Worm (Caenorhabditis elegans) whole organism, mixed stage, embryonic: ENCODE measurements around the gene T11F8.1.

Experiments
- blmp-1 ChIP-seq: fragments of 150-350 bp; optimal IDR thresholded peaks from 2 replicates; lab custom pipeline; 2014; ENCODE audit warnings: missing biosample characterization, missing genetic modification characterization
- elt-3 ChIP-seq: fragments of 150-350 bp; optimal IDR thresholded peaks from 2 replicates; lab custom pipeline; 2014; ENCODE audit warnings: missing biosample characterization, missing genetic modification characterization
- lin-13 ChIP-seq: fragments of 150-350 bp; optimal IDR thresholded peaks from 2 replicates; lab custom pipeline; 2014; ENCODE audit warnings: missing biosample characterization, missing genetic modification characterization
- lsy-2 ChIP-seq: fragments of 150-350 bp; optimal IDR thresholded peaks from 2 replicates; lab custom pipeline; 2014; ENCODE audit warnings: missing biosample characterization, missing genetic modification characterization
- nhr-12 ChIP-seq: fragments of 150-350 bp; optimal IDR thresholded peaks from 2 replicates; lab custom pipeline; 2014; ENCODE audit warnings: missing biosample characterization, missing genetic modification characterization
- nhr-2 ChIP-seq: fragments of 150-350 bp; optimal IDR thresholded peaks from 2 replicates; lab custom pipeline; 2014; ENCODE audit warnings: missing biosample characterization, missing genetic modification characterization
- nhr-237 ChIP-seq: fragments of 150-350 bp; optimal IDR thresholded peaks from 2 replicates; lab custom pipeline; 2014; ENCODE audit warnings: missing biosample characterization, missing genetic modification characterization
- pha-4 ChIP-seq: fragments of 150-350 bp; optimal IDR thresholded peaks from 2 replicates; lab custom pipeline; 2018; ENCODE audit warnings: missing biosample characterization, missing genetic modification reagents, missing genetic modification characterization
- snpc-4 ChIP-seq: fragments of 150-350 bp; optimal IDR thresholded peaks from 2 replicates; lab custom pipeline; 2014; ENCODE audit warnings: missing biosample characterization, missing genetic modification characterization
- unc-39 ChIP-seq: fragments of 150-350 bp; optimal IDR thresholded peaks from 2 replicates; lab custom pipeline; 2014; ENCODE audit warnings: missing biosample characterization, missing genetic modification characterization
- unc-62 ChIP-seq: fragments of 150-350 bp; optimal IDR thresholded peaks from 2 replicates; lab custom pipeline; 2014; ENCODE audit warnings: missing biosample characterization, missing genetic modification reagents, missing genetic modification characterization

- no peak for TF ChIP-seq elt-3 (tag; lab: Kevin White, UChicago)
- no peak for TF ChIP-seq pha-4 (tag; lab: Kevin White, UChicago)
- no peak for TF ChIP-seq nhr-237 (tag; lab: Kevin White, UChicago)
- no peak for TF ChIP-seq unc-39 (tag; lab: Kevin White, UChicago)
- no peak for TF ChIP-seq lin-13
- no peak for TF ChIP-seq lsy-2 (tag; lab: Kevin White, UChicago)
- no peak for TF ChIP-seq snpc-4
- TF ChIP-seq unc-62 (GFP tag; lab: Kevin White, UChicago), result no peak
- no peak for TF ChIP-seq nhr-12 (tag; lab: Kevin White, UChicago)
- TF ChIP-seq nhr-2 (tag; lab: Kevin White, UChicago), result no peak
- no peak for TF ChIP-seq blmp-1 (tag; lab: Kevin White, UChicago)
Observed at ce11 chrIV:5469739-5470138, 9.7 kb upstream of the T11F8.1 start, which contains the start of gene rme-2.
